Worm (Caenorhabditis elegans) whole organism, mixed stage, embryonic: ENCODE results near the gene del-8.

Experiments used
- M03D4.4 ChIP-seq: sonication (generic microtip); optimal IDR thresholded peaks from 2 replicates; lab custom pipeline; 2017; ENCODE audit warnings: mild to moderate bottlenecking, missing genetic modification characterization, missing compliant biosample characterization
- bed-3 ChIP-seq: fragments of 200-800 bp; sonication (Bioruptor generic); optimal IDR thresholded peaks from 3 replicates; lab custom pipeline; 2018; ENCODE audit warnings: mild to moderate bottlenecking, missing genetic modification characterization, moderate library complexity, missing compliant biosample characterization
- blmp-1 ChIP-seq: fragments of 150-350 bp; optimal IDR thresholded peaks from 2 replicates; lab custom pipeline; 2014; ENCODE audit warnings: missing biosample characterization, missing genetic modification characterization
- ceh-39 ChIP-seq: fragments of 150-350 bp; optimal IDR thresholded peaks from 2 replicates; lab custom pipeline; 2014; ENCODE audit warnings: missing biosample characterization, missing genetic modification characterization
- ceh-43 ChIP-seq: fragments of 200-800 bp; sonication (Bioruptor generic); optimal IDR thresholded peaks from 2 replicates; lab custom pipeline; 2018; ENCODE audit warnings: mild to moderate bottlenecking, missing genetic modification characterization, moderate library complexity, missing compliant biosample characterization
- ceh-83 ChIP-seq: fragments of 200-800 bp; sonication (Bioruptor generic); optimal IDR thresholded peaks from 2 replicates; lab custom pipeline; 2018; ENCODE audit warnings: mild to moderate bottlenecking, missing genetic modification characterization, missing compliant biosample characterization
- ces-1 ChIP-seq: fragments of 150-350 bp; optimal IDR thresholded peaks from 2 replicates; lab custom pipeline; 2014; ENCODE audit warnings: missing biosample characterization, missing genetic modification reagents, missing genetic modification characterization
- cnd-1 ChIP-seq: fragments of 200-800 bp; sonication (Bioruptor generic); optimal IDR thresholded peaks from 2 replicates; lab custom pipeline; 2018; ENCODE audit warnings: mild to moderate bottlenecking, missing genetic modification characterization, missing compliant biosample characterization
- drap-1 ChIP-seq: fragments of 200-800 bp; sonication (Bioruptor generic); optimal IDR thresholded peaks from 3 replicates; lab custom pipeline; 2018; ENCODE audit warnings: mild to moderate bottlenecking, missing genetic modification characterization, missing compliant biosample characterization
- elt-1 ChIP-seq: sonication (generic microtip); optimal IDR thresholded peaks from 2 replicates; lab custom pipeline; 2017; ENCODE audit warnings: missing genetic modification characterization, mild to moderate bottlenecking, missing compliant biosample characterization, antibody characterized with exemption, moderate library complexity, borderline replicate concordance; ENCODE audit not compliant: insufficient read depth
- elt-3 ChIP-seq: fragments of 150-350 bp; optimal IDR thresholded peaks from 2 replicates; lab custom pipeline; 2014; ENCODE audit warnings: missing biosample characterization, missing genetic modification characterization
- flh-1 ChIP-seq: fragments of 200-800 bp; sonication (Bioruptor generic); optimal IDR thresholded peaks from 2 replicates; lab custom pipeline; 2018; ENCODE audit warnings: mild to moderate bottlenecking, missing genetic modification characterization, moderate library complexity, missing compliant biosample characterization
- ham-2 ChIP-seq: fragments of 200-800 bp; sonication (Bioruptor generic); optimal IDR thresholded peaks from 2 replicates; lab custom pipeline; 2018; ENCODE audit warnings: mild to moderate bottlenecking, missing genetic modification characterization, missing compliant biosample characterization
- hlh-1 ChIP-seq: fragments of 150-350 bp; optimal IDR thresholded peaks from 2 replicates; lab custom pipeline; 2014; ENCODE audit warnings: missing biosample characterization, missing genetic modification reagents, missing genetic modification characterization
- lin-13 ChIP-seq: fragments of 150-350 bp; optimal IDR thresholded peaks from 2 replicates; lab custom pipeline; 2014; ENCODE audit warnings: missing biosample characterization, missing genetic modification characterization
- lin-32 ChIP-seq: fragments of 200-800 bp; sonication (Bioruptor generic); optimal IDR thresholded peaks from 2 replicates; lab custom pipeline; 2018; ENCODE audit warnings: mild to moderate bottlenecking, missing genetic modification characterization, missing compliant biosample characterization
- lsy-2 ChIP-seq: fragments of 150-350 bp; optimal IDR thresholded peaks from 2 replicates; lab custom pipeline; 2014; ENCODE audit warnings: missing biosample characterization, missing genetic modification characterization
- mab-5 ChIP-seq: fragments of 150-350 bp; optimal IDR thresholded peaks from 2 replicates; lab custom pipeline; 2014; ENCODE audit warnings: missing biosample characterization, missing genetic modification characterization
- mep-1 ChIP-seq: fragments of 150-350 bp; optimal IDR thresholded peaks from 2 replicates; lab custom pipeline; 2017; ENCODE audit warnings: missing biosample characterization, missing genetic modification reagents, missing genetic modification characterization, inconsistent platforms
- mls-2 ChIP-seq: sonication (generic microtip); optimal IDR thresholded peaks from 2 replicates; lab custom pipeline; 2016; ENCODE audit warnings: mild to moderate bottlenecking, missing genetic modification characterization, moderate library complexity, missing compliant biosample characterization
- nhr-12 ChIP-seq: fragments of 150-350 bp; optimal IDR thresholded peaks from 2 replicates; lab custom pipeline; 2014; ENCODE audit warnings: missing biosample characterization, missing genetic modification characterization
- nhr-2 ChIP-seq: fragments of 150-350 bp; optimal IDR thresholded peaks from 2 replicates; lab custom pipeline; 2014; ENCODE audit warnings: missing biosample characterization, missing genetic modification characterization
- nhr-237 ChIP-seq: fragments of 150-350 bp; optimal IDR thresholded peaks from 2 replicates; lab custom pipeline; 2014; ENCODE audit warnings: missing biosample characterization, missing genetic modification characterization
- nhr-28 ChIP-seq: fragments of 150-350 bp; optimal IDR thresholded peaks from 2 replicates; lab custom pipeline; 2014; ENCODE audit warnings: missing biosample characterization, missing genetic modification characterization
- nhr-76 ChIP-seq: sonication (generic microtip); optimal IDR thresholded peaks from 2 replicates; lab custom pipeline; 2017; ENCODE audit warnings: missing biosample characterization, missing genetic modification characterization
- pha-4 ChIP-seq: fragments of 150-350 bp; optimal IDR thresholded peaks from 2 replicates; lab custom pipeline; 2018; ENCODE audit warnings: missing biosample characterization, missing genetic modification reagents, missing genetic modification characterization
- sem-2 ChIP-seq: fragments of 200-800 bp; sonication (Bioruptor generic); optimal IDR thresholded peaks from 2 replicates; lab custom pipeline; 2018; ENCODE audit warnings: mild to moderate bottlenecking, missing genetic modification characterization, missing compliant biosample characterization
- snpc-4 ChIP-seq: fragments of 150-350 bp; optimal IDR thresholded peaks from 2 replicates; lab custom pipeline; 2014; ENCODE audit warnings: missing biosample characterization, missing genetic modification characterization
- sptf-1 ChIP-seq: sonication (generic microtip); optimal IDR thresholded peaks from 2 replicates; lab custom pipeline; 2017; ENCODE audit warnings: mild to moderate bottlenecking, missing genetic modification characterization, moderate library complexity, missing compliant biosample characterization
- tbx-8 ChIP-seq: fragments of 200-800 bp; sonication (Bioruptor generic); optimal IDR thresholded peaks from 2 replicates; lab custom pipeline; 2018; ENCODE audit warnings: mild to moderate bottlenecking, missing genetic modification characterization, moderate library complexity, missing compliant biosample characterization
- unc-120 ChIP-seq: sonication (generic microtip); optimal IDR thresholded peaks from 2 replicates; lab custom pipeline; 2017; ENCODE audit warnings: missing genetic modification characterization, missing compliant biosample characterization; ENCODE audit not compliant: poor library complexity, severe bottlenecking
- unc-39 ChIP-seq: fragments of 150-350 bp; optimal IDR thresholded peaks from 2 replicates; lab custom pipeline; 2014; ENCODE audit warnings: missing biosample characterization, missing genetic modification characterization
- unc-62 ChIP-seq: fragments of 150-350 bp; optimal IDR thresholded peaks from 2 replicates; lab custom pipeline; 2014; ENCODE audit warnings: missing biosample characterization, missing genetic modification reagents, missing genetic modification characterization
- zip-8 ChIP-seq: fragments of 150-350 bp; optimal IDR thresholded peaks from 2 replicates; lab custom pipeline; 2014; ENCODE audit warnings: missing biosample characterization, missing genetic modification characterization
- ztf-11 ChIP-seq: fragments of 150-350 bp; optimal IDR thresholded peaks from 2 replicates; lab custom pipeline; 2014; ENCODE audit warnings: missing biosample characterization, missing genetic modification characterization

del-8 gene

DNA sequence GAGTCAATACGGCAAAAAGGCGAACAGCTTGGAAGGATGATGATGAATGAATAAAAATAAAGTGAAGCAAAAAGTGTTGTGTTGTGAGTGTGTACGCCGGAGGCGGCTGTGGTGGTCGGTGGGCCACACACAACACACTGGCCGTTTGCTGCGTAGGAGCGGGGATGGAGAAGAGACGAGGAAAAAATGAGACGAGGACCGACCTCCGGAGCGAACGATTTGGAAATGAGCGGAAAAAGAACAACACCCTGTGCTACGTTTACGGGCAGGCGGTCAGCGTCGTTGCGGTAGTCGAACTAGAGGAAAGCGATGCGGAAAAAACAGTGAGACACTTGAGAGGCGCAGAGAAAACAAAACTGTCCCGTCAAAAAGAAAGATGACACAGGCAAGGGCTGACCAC, 47.9 kb downstream of the del-8 start:
- TF ChIP-seq ceh-39 (tag; lab: Kevin White, UChicago), result no peak
- TF ChIP-seq ham-2, result peak; percentile 61
- peak; percentile 48 for TF ChIP-seq cnd-1 (tag; lab: Kevin White, UChicago)
- TF ChIP-seq ceh-83, result no peak

DNA sequence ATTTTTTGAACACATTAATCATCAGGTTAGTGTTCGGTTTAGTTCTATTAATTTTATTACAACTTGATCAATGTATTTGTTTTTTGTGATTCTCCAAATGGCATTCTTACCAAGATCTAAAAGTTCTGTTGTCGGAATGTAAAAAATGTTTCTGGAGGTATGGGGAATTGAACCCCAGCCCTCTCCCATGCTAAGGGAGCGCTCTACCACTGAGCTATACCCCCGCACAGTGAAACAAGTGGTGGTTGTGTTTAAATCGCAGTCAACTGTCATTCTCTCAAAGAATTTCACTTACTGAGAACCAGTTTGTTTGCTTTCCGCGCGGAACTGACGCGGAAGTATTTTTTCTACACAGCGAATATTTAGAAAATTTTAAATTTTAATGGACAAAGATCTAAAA, 48.5 kb downstream of the del-8 start:
- TF ChIP-seq mab-5 (tag; lab: Kevin White, UChicago), result no peak
- no peak for TF ChIP-seq nhr-12 (tag; lab: Kevin White, UChicago)
- TF ChIP-seq elt-3 (tag; lab: Kevin White, UChicago), result no peak
- peak; percentile 83 for TF ChIP-seq ceh-43
- no peak for TF ChIP-seq ceh-39 (tag; lab: Kevin White, UChicago)
- peak; percentile 84 for TF ChIP-seq unc-120 (tag; lab: Kevin White, UChicago)
- peak; percentile 60 for TF ChIP-seq mep-1 (tag; lab: Kevin White, UChicago)
- TF ChIP-seq cnd-1 (tag; lab: Kevin White, UChicago), result peak; percentile 87
- no peak for TF ChIP-seq ces-1 (GFP tag; lab: Kevin White, UChicago)
- TF ChIP-seq hlh-1 (tag; lab: Kevin White, UChicago), result peak; percentile 50
- TF ChIP-seq ceh-83, result peak; percentile 89
- TF ChIP-seq nhr-2 (tag; lab: Kevin White, UChicago), result no peak
- peak; percentile 83 for TF ChIP-seq sem-2
- TF ChIP-seq nhr-237 (tag; lab: Kevin White, UChicago), result peak; percentile 73
- TF ChIP-seq nhr-28 (tag; lab: Kevin White, UChicago), result peak; percentile 16
- TF ChIP-seq lin-32 (GFP tag; lab: Kevin White, UChicago), result peak; percentile 74
- TF ChIP-seq elt-1 (tag; lab: Kevin White, UChicago), result no peak
- peak; percentile 11 for TF ChIP-seq blmp-1 (tag; lab: Kevin White, UChicago)
- TF ChIP-seq M03D4.4 (tag; lab: Kevin White, UChicago), result peak; percentile 93
- peak; percentile 38 for TF ChIP-seq unc-62
- peak; percentile 61 for TF ChIP-seq tbx-8 (GFP tag; lab: Kevin White, UChicago)
- TF ChIP-seq snpc-4, result no peak
- no peak for TF ChIP-seq nhr-76 (tag; lab: Kevin White, UChicago)
- no peak for TF ChIP-seq zip-8 (tag; lab: Kevin White, UChicago)
- peak; percentile 94 for TF ChIP-seq sptf-1
- peak; percentile 53 for TF ChIP-seq ztf-11
- TF ChIP-seq lsy-2 (tag; lab: Kevin White, UChicago), result no peak
- no peak for TF ChIP-seq unc-39
- TF ChIP-seq bed-3 (GFP tag; lab: Kevin White, UChicago), result peak; percentile 79
- TF ChIP-seq flh-1 (GFP tag; lab: Kevin White, UChicago), result peak; percentile 78
- TF ChIP-seq lin-13, result peak; percentile 35
- TF ChIP-seq drap-1 (GFP tag; lab: Kevin White, UChicago), result peak; percentile 90
- peak; percentile 64 for TF ChIP-seq ham-2
- peak; percentile 92 for TF ChIP-seq mls-2
- peak; percentile 68 for TF ChIP-seq pha-4

DNA sequence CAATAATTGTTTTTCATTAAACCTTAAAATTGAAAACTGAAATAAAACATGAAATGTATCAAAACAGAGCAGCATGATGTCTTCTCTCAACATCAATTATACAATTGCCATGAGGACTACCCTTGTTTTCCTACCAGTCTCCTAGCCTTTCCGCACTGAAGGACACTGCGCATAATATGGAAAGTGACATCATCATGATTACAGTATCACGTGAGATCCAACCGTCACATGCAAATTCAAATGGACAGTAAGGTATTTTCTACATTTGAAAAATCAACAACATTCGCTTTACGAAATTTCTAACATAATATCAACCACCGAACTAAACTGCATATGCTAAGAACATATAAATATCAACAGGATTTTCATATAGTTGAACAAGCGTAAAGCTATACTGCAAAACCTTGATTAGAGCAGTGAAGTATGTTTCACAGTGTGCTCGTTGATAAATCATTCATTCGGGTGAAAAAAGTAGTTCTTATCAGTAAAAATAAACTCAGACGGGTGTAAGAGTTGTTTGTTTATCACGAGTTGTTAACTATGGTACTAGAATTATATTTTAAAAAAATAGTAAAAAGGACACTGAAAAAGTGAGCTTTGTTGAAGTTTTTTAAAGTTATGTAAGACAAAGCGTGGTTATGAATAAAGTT, 49.7 kb downstream of the del-8 start:
- TF ChIP-seq ham-2 (no peak), pha-4 (no peak), nhr-237 (tag; lab: Kevin White, UChicago) (no peak), unc-120 (tag; lab: Kevin White, UChicago) (no peak), lin-13 (no peak), mep-1 (tag; lab: Kevin White, UChicago) (no peak), drap-1 (GFP tag; lab: Kevin White, UChicago) (no peak), ces-1 (GFP tag; lab: Kevin White, UChicago) (no peak), nhr-76 (tag; lab: Kevin White, UChicago) (no peak)

DNA sequence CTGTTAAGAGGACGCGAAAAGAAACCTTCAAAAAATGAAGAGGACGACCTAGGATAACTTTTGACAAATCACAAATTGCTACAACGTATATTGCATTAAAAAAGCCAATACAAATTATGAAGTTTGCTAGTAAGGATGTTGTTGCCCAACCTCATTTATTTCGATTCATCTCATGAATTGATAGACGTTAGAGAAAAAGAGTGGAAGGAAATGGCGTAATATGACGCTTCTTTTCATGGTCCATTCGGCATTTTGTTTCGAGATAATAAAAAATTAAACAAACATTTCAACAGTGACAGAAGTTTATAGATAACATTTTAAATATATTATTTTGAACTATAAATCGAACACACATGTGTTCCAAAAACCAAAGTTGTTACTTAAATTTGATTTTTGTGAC, 51.7 kb downstream of the del-8 start:
- TF ChIP-seq ztf-11, result no peak
- TF ChIP-seq ces-1 (GFP tag; lab: Kevin White, UChicago), result peak; percentile 30
- no peak for TF ChIP-seq ceh-39 (tag; lab: Kevin White, UChicago)
- no peak for TF ChIP-seq tbx-8 (GFP tag; lab: Kevin White, UChicago)
- no peak for TF ChIP-seq cnd-1 (tag; lab: Kevin White, UChicago)
- no peak for TF ChIP-seq ham-2
- TF ChIP-seq lin-32 (GFP tag; lab: Kevin White, UChicago), result no peak
- no peak for TF ChIP-seq hlh-1 (tag; lab: Kevin White, UChicago)
